Fruit fly (Drosophila melanogaster) whole organism, embryonic: Measurements from ENCODE around the gene CG13085.
A peak's percentile ranks its signal among the peaks of the same experiment; 100 is the strongest.

Experiments
- B-H1 ChIP-seq: fragments of 200-800 bp; sonication (Bioruptor generic); IDR thresholded peaks from 3 replicates; pipeline ENCODE4 v1.3.6; 2022; ENCODE audit warnings: missing biosample characterization, missing genetic modification characterization
- B-H2 ChIP-seq: fragments of 200-800 bp; sonication (Bioruptor generic); optimal IDR thresholded peaks from 2 replicates; lab custom pipeline; 2018; ENCODE audit warnings: missing biosample characterization, mild to moderate bottlenecking, missing genetic modification characterization
- CG10543 ChIP-seq: fragments of 200-800 bp; sonication (Bioruptor generic); optimal IDR thresholded peaks from 3 replicates; lab custom pipeline; 2017; ENCODE audit warnings: missing biosample characterization, mild to moderate bottlenecking, missing genetic modification characterization, moderate library complexity
- CG10565 ChIP-seq: fragments of 200-800 bp; sonication (Bioruptor generic); optimal IDR thresholded peaks from 3 replicates; lab custom pipeline; 2016; ENCODE audit warnings: missing biosample characterization, mild to moderate bottlenecking, missing genetic modification characterization
- CG11093 ChIP-seq: fragments of 200-800 bp; sonication (Bioruptor generic); IDR thresholded peaks from 3 replicates; pipeline ENCODE4 v1.3.6; 2022; ENCODE audit warnings: missing biosample characterization, missing genetic modification characterization
- CG11504 ChIP-seq: fragments of 200-800 bp; sonication (Bioruptor generic); optimal IDR thresholded peaks from 3 replicates; lab custom pipeline; 2019; ENCODE audit warnings: missing biosample characterization, mild to moderate bottlenecking, missing genetic modification characterization, moderate library complexity
- CG12155 ChIP-seq: fragments of 200-800 bp; sonication (Bioruptor generic); optimal IDR thresholded peaks from 3 replicates; lab custom pipeline; 2016; ENCODE audit warnings: missing biosample characterization, missing genetic modification characterization
- CG15269 ChIP-seq: fragments of 200-800 bp; sonication (Bioruptor generic); optimal IDR thresholded peaks from 2 replicates; lab custom pipeline; 2018; ENCODE audit warnings: missing biosample characterization, mild to moderate bottlenecking, missing genetic modification characterization, moderate library complexity
- CG16779 ChIP-seq: fragments of 200-800 bp; sonication (Bioruptor generic); IDR thresholded peaks from 2 replicates; pipeline ENCODE4 v1.3.6; 2022; ENCODE audit warnings: missing biosample characterization, missing genetic modification characterization
- CG1792 ChIP-seq: fragments of 200-800 bp; sonication (Bioruptor generic); optimal IDR thresholded peaks from 2 replicates; lab custom pipeline; 2016; ENCODE audit warnings: missing biosample characterization, missing genetic modification characterization
- CG3281 ChIP-seq: fragments of 200-800 bp; sonication (Bioruptor generic); optimal IDR thresholded peaks from 3 replicates; lab custom pipeline; 2017; ENCODE audit warnings: missing biosample characterization, mild to moderate bottlenecking, missing genetic modification characterization
- CG34422 ChIP-seq: fragments of 200-800 bp; sonication (Bioruptor generic); IDR thresholded peaks from 3 replicates; pipeline ENCODE4 v1.3.6; 2022; ENCODE audit warnings: missing biosample characterization, missing genetic modification characterization
- CG6813 ChIP-seq: fragments of 200-800 bp; sonication (Bioruptor generic); optimal IDR thresholded peaks from 2 replicates; lab custom pipeline; 2017; ENCODE audit warnings: missing biosample characterization, missing genetic modification characterization, mild to moderate bottlenecking, moderate library complexity, missing genetic modification reagents
- CG7357 ChIP-seq: fragments of 200-800 bp; sonication (Bioruptor generic); IDR thresholded peaks from 3 replicates; pipeline ENCODE4 v1.3.6; 2022; ENCODE audit warnings: missing biosample characterization, missing genetic modification characterization
- CG8089 ChIP-seq: fragments of 200-800 bp; sonication (Bioruptor generic); optimal IDR thresholded peaks from 3 replicates; lab custom pipeline; 2016; ENCODE audit warnings: missing biosample characterization, missing genetic modification characterization
- CG8281 ChIP-seq: fragments of 200-800 bp; sonication (Bioruptor generic); optimal IDR thresholded peaks from 2 replicates; lab custom pipeline; 2018; ENCODE audit warnings: missing biosample characterization, mild to moderate bottlenecking, missing genetic modification characterization, moderate library complexity
- CG8359 ChIP-seq: fragments of 200-800 bp; sonication (Bioruptor generic); optimal IDR thresholded peaks from 2 replicates; lab custom pipeline; 2017; ENCODE audit warnings: missing biosample characterization, mild to moderate bottlenecking, missing genetic modification characterization, borderline replicate concordance
- CG8924 ChIP-seq: fragments of 200-800 bp; optimal IDR thresholded peaks from 3 replicates; lab custom pipeline; 2019; ENCODE audit warnings: missing biosample characterization, mild to moderate bottlenecking, missing genetic modification characterization, moderate library complexity
- CrebB ChIP-seq: fragments of 200-800 bp; sonication (Bioruptor generic); optimal IDR thresholded peaks from 3 replicates; lab custom pipeline; 2018; ENCODE audit warnings: missing biosample characterization, mild to moderate bottlenecking, missing genetic modification characterization
- D19B ChIP-seq: fragments of 200-800 bp; sonication (Bioruptor generic); optimal IDR thresholded peaks from 2 replicates; lab custom pipeline; 2017; ENCODE audit warnings: missing biosample characterization, mild to moderate bottlenecking, missing genetic modification characterization
- Dad ChIP-seq: fragments of 200-800 bp; sonication (Bioruptor generic); optimal IDR thresholded peaks from 3 replicates; lab custom pipeline; 2016; ENCODE audit warnings: missing biosample characterization, missing genetic modification characterization
- Fer1 ChIP-seq: fragments of 200-800 bp; sonication (Bioruptor generic); optimal IDR thresholded peaks from 2 replicates; lab custom pipeline; 2017; ENCODE audit warnings: missing biosample characterization, mild to moderate bottlenecking, missing genetic modification characterization
- Hmr ChIP-seq: fragments of 200-800 bp; sonication (Bioruptor generic); optimal IDR thresholded peaks from 3 replicates; lab custom pipeline; 2017; ENCODE audit warnings: mild to moderate bottlenecking, missing biosample characterization, missing genetic modification reagents, missing genetic modification characterization
- Hr51 ChIP-seq, 2 experiments: fragments of 200-800 bp; sonication (Bioruptor generic); optimal IDR thresholded peaks; 2 replicates in 1 of 2; 3 replicates in 1 of 2; lab custom pipeline; 2016 to 2018; ENCODE audit warnings: missing biosample characterization in 2 of 2, missing genetic modification characterization in 2 of 2, mild to moderate bottlenecking in 1 of 2, moderate library complexity in 1 of 2
- Kr ChIP-seq: fragments of 200-800 bp; sonication (Bioruptor generic); optimal IDR thresholded peaks from 2 replicates; lab custom pipeline; 2017; ENCODE audit warnings: missing biosample characterization, mild to moderate bottlenecking, missing genetic modification characterization
- Mad ChIP-seq: fragments of 200-800 bp; sonication (Bioruptor generic); optimal IDR thresholded peaks from 2 replicates; lab custom pipeline; 2016; ENCODE audit warnings: missing biosample characterization, missing genetic modification characterization
- Nf-YC ChIP-seq: fragments of 200-800 bp; optimal IDR thresholded peaks from 3 replicates; lab custom pipeline; 2019; ENCODE audit warnings: missing biosample characterization, mild to moderate bottlenecking, missing genetic modification characterization, moderate library complexity
- NfI ChIP-seq: fragments of 200-800 bp; sonication (Bioruptor generic); optimal IDR thresholded peaks from 3 replicates; lab custom pipeline; 2018; ENCODE audit warnings: missing biosample characterization, mild to moderate bottlenecking, missing genetic modification characterization, moderate library complexity
- Optix ChIP-seq: fragments of 200-800 bp; sonication (Bioruptor generic); IDR thresholded peaks from 3 replicates; pipeline ENCODE4 v1.3.6; 2022; ENCODE audit warnings: missing biosample characterization, missing genetic modification characterization
- PHDP ChIP-seq: fragments of 200-800 bp; sonication (Bioruptor generic); optimal IDR thresholded peaks from 3 replicates; lab custom pipeline; 2018; ENCODE audit warnings: missing biosample characterization, mild to moderate bottlenecking, missing genetic modification characterization, moderate library complexity
- Sox100B ChIP-seq: fragments of 200-800 bp; sonication (Bioruptor generic); optimal IDR thresholded peaks from 3 replicates; lab custom pipeline; 2018; ENCODE audit warnings: missing biosample characterization, mild to moderate bottlenecking, missing genetic modification characterization
- Tbp ChIP-seq: fragments of >200 bp; optimal IDR thresholded peaks from 2 replicates; lab custom pipeline; 2018; ENCODE audit warnings: missing biosample characterization, missing genetic modification characterization
- bigmax ChIP-seq: fragments of 200-800 bp; sonication (Bioruptor generic); optimal IDR thresholded peaks from 2 replicates; lab custom pipeline; 2018; ENCODE audit warnings: missing biosample characterization, mild to moderate bottlenecking, missing genetic modification characterization
- croc ChIP-seq: fragments of 200-800 bp; sonication (Bioruptor generic); conservative IDR thresholded peaks from 3 replicates; pipeline ENCODE4 v1.3.6; 2022; ENCODE audit warnings: missing biosample characterization, missing genetic modification characterization
- crp ChIP-seq, 2 experiments: fragments of 200-800 bp; sonication (Bioruptor generic); optimal IDR thresholded peaks; 2 replicates in 1 of 2; 3 replicates in 1 of 2; lab custom pipeline; 2017; ENCODE audit warnings: missing biosample characterization in 2 of 2, missing genetic modification characterization in 2 of 2, mild to moderate bottlenecking in 1 of 2, moderate library complexity in 1 of 2
- cwo ChIP-seq: fragments of 200-800 bp; sonication (Bioruptor generic); optimal IDR thresholded peaks from 3 replicates; lab custom pipeline; 2017; ENCODE audit warnings: missing biosample characterization, missing genetic modification characterization, mild to moderate bottlenecking, moderate library complexity, missing genetic modification reagents
- dan ChIP-seq: fragments of 200-800 bp; sonication (Bioruptor generic); IDR thresholded peaks from 2 replicates; pipeline ENCODE4 v1.3.6; 2022; ENCODE audit warnings: missing biosample characterization, missing genetic modification characterization
- dmrt11E ChIP-seq: fragments of 200-800 bp; sonication (Bioruptor generic); optimal IDR thresholded peaks from 3 replicates; lab custom pipeline; 2018; ENCODE audit warnings: missing biosample characterization, mild to moderate bottlenecking, missing genetic modification characterization, moderate library complexity
- ems ChIP-seq: fragments of 200-800 bp; sonication (Bioruptor generic); optimal IDR thresholded peaks from 3 replicates; lab custom pipeline; 2016; ENCODE audit warnings: missing biosample characterization, missing genetic modification characterization
- gem ChIP-seq: fragments of 200-800 bp; sonication (Bioruptor generic); optimal IDR thresholded peaks from 2 replicates; lab custom pipeline; 2019; ENCODE audit warnings: missing biosample characterization, mild to moderate bottlenecking, missing genetic modification characterization, moderate library complexity
- gsb ChIP-seq: fragments of 200-800 bp; sonication (Bioruptor generic); IDR thresholded peaks from 2 replicates; pipeline ENCODE4 v1.3.6; 2022; ENCODE audit warnings: missing biosample characterization, missing genetic modification characterization
- lab ChIP-seq: fragments of 200-800 bp; sonication (Bioruptor generic); optimal IDR thresholded peaks from 3 replicates; lab custom pipeline; 2017; ENCODE audit warnings: missing biosample characterization, missing genetic modification characterization, mild to moderate bottlenecking, moderate library complexity, missing genetic modification reagents
- mirr ChIP-seq: fragments of 200-800 bp; sonication (Bioruptor generic); optimal IDR thresholded peaks from 3 replicates; lab custom pipeline; 2018; ENCODE audit warnings: missing biosample characterization, mild to moderate bottlenecking, missing genetic modification characterization
- nmo ChIP-seq: fragments of 200-800 bp; sonication (Bioruptor generic); optimal IDR thresholded peaks from 2 replicates; lab custom pipeline; 2018; ENCODE audit warnings: missing biosample characterization, mild to moderate bottlenecking, missing genetic modification characterization, moderate library complexity
- row ChIP-seq: fragments of 200-800 bp; sonication (Bioruptor generic); IDR thresholded peaks from 3 replicates; pipeline ENCODE4 v1.3.6; 2022; ENCODE audit warnings: missing biosample characterization, missing genetic modification characterization
- sd ChIP-seq: fragments of 200-800 bp; sonication (Bioruptor generic); optimal IDR thresholded peaks from 3 replicates; lab custom pipeline; 2018; ENCODE audit warnings: missing biosample characterization, mild to moderate bottlenecking, missing genetic modification characterization, moderate library complexity
- sug ChIP-seq: fragments of 200-800 bp; optimal IDR thresholded peaks from 2 replicates; lab custom pipeline; 2019; ENCODE audit warnings: missing biosample characterization, mild to moderate bottlenecking, missing genetic modification characterization, moderate library complexity
- trh ChIP-seq: fragments of 200-800 bp; sonication (Bioruptor generic); optimal IDR thresholded peaks from 2 replicates; lab custom pipeline; 2016; ENCODE audit warnings: missing biosample characterization, missing genetic modification characterization
- vvl ChIP-seq: fragments of 200-800 bp; sonication (Bioruptor generic); IDR thresholded peaks from 2 replicates; pipeline ENCODE4 v1.3.6; 2022; ENCODE audit warnings: missing biosample characterization, missing genetic modification characterization
- zen2 ChIP-seq: fragments of 200-800 bp; sonication (Bioruptor generic); IDR thresholded peaks from 3 replicates; pipeline ENCODE4 v1.3.6; 2022; ENCODE audit warnings: missing biosample characterization, missing genetic modification characterization; ENCODE audit not compliant: partially characterized antibody

CG13085 gene

DNA sequence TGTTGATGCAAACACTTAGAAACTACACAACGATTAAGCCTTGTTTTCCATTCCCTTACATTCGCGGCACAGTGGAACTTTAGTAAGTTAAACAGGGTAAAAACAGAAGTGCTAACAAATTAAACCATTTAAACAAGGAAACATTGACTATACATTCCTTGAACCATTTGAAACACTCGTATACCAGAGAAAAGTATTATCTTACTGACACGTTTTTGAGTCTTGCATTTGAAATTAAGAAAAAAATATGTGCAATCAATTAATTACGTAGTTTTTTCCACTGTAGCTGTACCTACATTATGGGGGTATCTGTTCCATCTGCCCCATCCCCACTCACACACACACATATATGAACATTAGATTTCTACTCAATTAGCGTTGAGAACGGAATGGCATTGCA, 9.4 kb downstream of the CG13085 start:
- TF ChIP-seq CG1792 (GFP tag; lab: Kevin White, UChicago) (no peak), Nf-YC (tag; lab: Kevin White, UChicago) (no peak), bigmax (GFP tag; lab: Kevin White, UChicago) (no peak), vvl (peak; percentile 13; the same call in 1 of the 2 replicates), nmo (peak; percentile 8), Optix (GFP tag; lab: Robert Waterston, UW) (no peak), CG34422 (GFP tag; lab: Robert Waterston, UW) (no peak), B-H1 (GFP tag; lab: Robert Waterston, UW) (no peak), ems (no peak), gsb (GFP tag; lab: Robert Waterston, UW) (no peak), sug (tag; lab: Kevin White, UChicago) (peak; percentile 11), zen2 (GFP tag; lab: Robert Waterston, UW) (no peak), CG8089 (no peak), CG11504 (tag; lab: Kevin White, UChicago) (peak; percentile 10), gem (tag; lab: Kevin White, UChicago) (peak; percentile 53), Tbp (GFP tag; lab: Kevin White, UChicago) (no peak), CG7357 (GFP tag; lab: Robert Waterston, UW) (no peak), Hmr (GFP tag; lab: Kevin White, UChicago) (peak; percentile 27), D19B (GFP tag; lab: Kevin White, UChicago) (no peak), row (peak; percentile 75), Kr (GFP tag; lab: Kevin White, UChicago) (no peak), CG8924 (peak; percentile 7), CrebB (no peak), crp (GFP tag; optimal IDR thresholded peaks at IDR 0.05; lab: Kevin White, UChicago) (no peak), Sox100B (peak; percentile 4), CG10543 (GFP tag; lab: Kevin White, UChicago) (peak; percentile 34), CG11093 (GFP tag; lab: Robert Waterston, UW) (no peak), Hr51 (GFP tag; optimal IDR thresholded peaks at IDR 0.05; lab: Kevin White, UChicago) (peak in 1 of 2 experiments; percentile 14), CG8359 (GFP tag; lab: Kevin White, UChicago) (no peak), CG12155 (GFP tag; lab: Kevin White, UChicago) (no peak), B-H2 (GFP tag; lab: Kevin White, UChicago) (no peak), CG6813 (GFP tag; lab: Kevin White, UChicago) (peak; percentile 33), CG15269 (tag; lab: Kevin White, UChicago) (peak; percentile 12), croc (GFP tag; lab: Robert Waterston, UW) (no peak), Fer1 (GFP tag; lab: Kevin White, UChicago) (peak; percentile 38), cwo (peak; percentile 17), CG8281 (tag; lab: Kevin White, UChicago) (no peak), CG10565 (no peak), lab (GFP tag; lab: Kevin White, UChicago) (peak; percentile 46), mirr (GFP tag; lab: Kevin White, UChicago) (no peak), sd (tag; lab: Kevin White, UChicago) (no peak), trh (GFP tag; lab: Kevin White, UChicago) (no peak), Dad (GFP tag; lab: Kevin White, UChicago) (no peak), dmrt11E (tag; lab: Kevin White, UChicago) (peak; percentile 16), NfI (peak; percentile 7), CG16779 (GFP tag; lab: Robert Waterston, UW) (no peak), CG3281 (GFP tag; lab: Kevin White, UChicago) (peak; percentile 23), PHDP (peak; percentile 32), Mad (GFP tag; lab: Kevin White, UChicago) (no peak), dan (GFP tag; lab: Robert Waterston, UW) (no peak)
